Fruit fly (Drosophila melanogaster) whole organism, prepupa: ENCODE data around the gene Naa40.
A peak's percentile ranks its signal among the peaks of the same experiment; 100 is the strongest.

Experiments used
- Blimp-1 ChIP-seq: fragments of 200-800 bp; sonication (Bioruptor generic); optimal IDR thresholded peaks from 3 replicates; lab custom pipeline; 2017; ENCODE audit warnings: missing biosample characterization, missing genetic modification characterization, mild to moderate bottlenecking, moderate library complexity, missing genetic modification reagents
- CG10669 ChIP-seq: fragments of 200-800 bp; sonication (Bioruptor generic); optimal IDR thresholded peaks from 3 replicates; lab custom pipeline; 2018; ENCODE audit warnings: missing biosample characterization, mild to moderate bottlenecking, missing genetic modification characterization, moderate library complexity
- CG11294 ChIP-seq: fragments of 200-800 bp; sonication (Bioruptor generic); IDR thresholded peaks from 2 replicates; pipeline ENCODE4 v1.3.6; 2022; ENCODE audit warnings: missing biosample characterization, missing genetic modification characterization
- CG11902 ChIP-seq: fragments of 200-800 bp; sonication (Bioruptor generic); optimal IDR thresholded peaks from 3 replicates; lab custom pipeline; 2016; ENCODE audit warnings: missing biosample characterization, missing genetic modification characterization
- CG15336 ChIP-seq: fragments of 200-800 bp; sonication (Bioruptor generic); IDR thresholded peaks from 2 replicates; pipeline ENCODE4 v1.3.6; 2022; ENCODE audit warnings: missing biosample characterization, missing genetic modification characterization
- CG1621 ChIP-seq: fragments of 200-800 bp; sonication (Bioruptor generic); optimal IDR thresholded peaks from 3 replicates; lab custom pipeline; 2018; ENCODE audit warnings: missing biosample characterization, mild to moderate bottlenecking, missing genetic modification characterization
- CG16779 ChIP-seq: fragments of 200-800 bp; sonication (Bioruptor generic); optimal IDR thresholded peaks from 3 replicates; lab custom pipeline; 2017; ENCODE audit warnings: missing biosample characterization, mild to moderate bottlenecking, missing genetic modification characterization
- CG3032 ChIP-seq: fragments of 200-800 bp; optimal IDR thresholded peaks from 2 replicates; lab custom pipeline; 2019; ENCODE audit warnings: missing biosample characterization, mild to moderate bottlenecking, missing genetic modification characterization, moderate library complexity
- CG31627 ChIP-seq: fragments of 200-800 bp; sonication (Bioruptor generic); optimal IDR thresholded peaks from 3 replicates; lab custom pipeline; 2016; ENCODE audit warnings: missing biosample characterization, missing genetic modification characterization
- CG32006 ChIP-seq: fragments of 200-800 bp; sonication (Bioruptor generic); optimal IDR thresholded peaks from 3 replicates; lab custom pipeline; 2017; ENCODE audit warnings: missing biosample characterization, mild to moderate bottlenecking, missing genetic modification characterization
- CG34406 ChIP-seq: fragments of 200-800 bp; sonication (Bioruptor generic); optimal IDR thresholded peaks from 3 replicates; lab custom pipeline; 2016; ENCODE audit warnings: missing biosample characterization, missing genetic modification characterization
- CG3919 ChIP-seq: fragments of 200-800 bp; sonication (Bioruptor generic); optimal IDR thresholded peaks from 3 replicates; lab custom pipeline; 2016; ENCODE audit warnings: missing biosample characterization, missing genetic modification characterization
- CG4318 ChIP-seq: fragments of 200-800 bp; sonication (Bioruptor generic); optimal IDR thresholded peaks from 3 replicates; lab custom pipeline; 2017; ENCODE audit warnings: missing biosample characterization, mild to moderate bottlenecking, missing genetic modification characterization
- CG6163 ChIP-seq: fragments of 200-800 bp; sonication (Bioruptor generic); IDR thresholded peaks from 3 replicates; pipeline ENCODE4 v1.3.6; 2022; ENCODE audit warnings: missing biosample characterization, missing genetic modification characterization
- CG6792 ChIP-seq: fragments of 200-800 bp; sonication (Bioruptor generic); optimal IDR thresholded peaks from 3 replicates; lab custom pipeline; 2016; ENCODE audit warnings: missing biosample characterization, missing genetic modification characterization
- CG6808 ChIP-seq: fragments of 200-800 bp; sonication (Bioruptor generic); optimal IDR thresholded peaks from 3 replicates; lab custom pipeline; 2017; ENCODE audit warnings: missing biosample characterization, missing genetic modification characterization, mild to moderate bottlenecking, moderate library complexity, missing genetic modification reagents
- CG6854 ChIP-seq: fragments of 200-800 bp; sonication (Bioruptor generic); optimal IDR thresholded peaks from 2 replicates; lab custom pipeline; 2017; ENCODE audit warnings: missing biosample characterization, mild to moderate bottlenecking, missing genetic modification characterization
- CG7368 ChIP-seq: fragments of 200-800 bp; sonication (Bioruptor generic); optimal IDR thresholded peaks from 3 replicates; lab custom pipeline; 2016; ENCODE audit warnings: missing biosample characterization, missing genetic modification characterization
- CG8119 ChIP-seq: fragments of 200-800 bp; sonication (Bioruptor generic); IDR thresholded peaks from 3 replicates; pipeline ENCODE4 v1.3.6; 2022; ENCODE audit warnings: missing biosample characterization, missing genetic modification characterization
- CG8319 ChIP-seq: fragments of 200-800 bp; sonication (Bioruptor generic); optimal IDR thresholded peaks from 3 replicates; lab custom pipeline; 2016; ENCODE audit warnings: missing biosample characterization, missing genetic modification characterization
- CG8632 ChIP-seq: fragments of 200-800 bp; sonication (Bioruptor generic); optimal IDR thresholded peaks from 3 replicates; lab custom pipeline; 2016; ENCODE audit warnings: missing biosample characterization, missing genetic modification characterization
- CG9139 ChIP-seq: fragments of 200-800 bp; sonication (Bioruptor generic); optimal IDR thresholded peaks from 3 replicates; lab custom pipeline; 2017; ENCODE audit warnings: missing biosample characterization, mild to moderate bottlenecking, missing genetic modification characterization
- Eip78C ChIP-seq: fragments of 200-800 bp; sonication (Bioruptor generic); peaks from one replicate; lab custom pipeline; 2016; ENCODE audit warnings: missing biosample characterization, missing genetic modification characterization
- Ets21C ChIP-seq: fragments of 200-800 bp; sonication (Bioruptor generic); optimal IDR thresholded peaks from 3 replicates; lab custom pipeline; 2016; ENCODE audit warnings: missing biosample characterization, missing genetic modification characterization
- Ets96B ChIP-seq: fragments of 200-800 bp; optimal IDR thresholded peaks from 2 replicates; lab custom pipeline; 2019; ENCODE audit warnings: missing biosample characterization, mild to moderate bottlenecking, missing genetic modification characterization, moderate library complexity
- Hr38 ChIP-seq: sonication (Bioruptor generic); optimal IDR thresholded peaks from 2 replicates; lab custom pipeline; 2016; ENCODE audit warnings: missing biosample characterization, missing genetic modification characterization
- Hr39 ChIP-seq: fragments of 200-800 bp; sonication (Bioruptor generic); optimal IDR thresholded peaks from 2 replicates; lab custom pipeline; 2016; ENCODE audit warnings: missing biosample characterization, missing genetic modification characterization
- Hr4 ChIP-seq: fragments of 200-800 bp; sonication (Bioruptor generic); optimal IDR thresholded peaks from 3 replicates; lab custom pipeline; 2016; ENCODE audit warnings: missing biosample characterization, missing genetic modification characterization
- Lpt ChIP-seq: fragments of 200-800 bp; sonication (Bioruptor generic); optimal IDR thresholded peaks from 3 replicates; lab custom pipeline; 2016; ENCODE audit warnings: missing biosample characterization, missing genetic modification characterization
- Met ChIP-seq: fragments of 200-800 bp; sonication (Bioruptor generic); optimal IDR thresholded peaks from 3 replicates; lab custom pipeline; 2016; ENCODE audit warnings: missing biosample characterization, missing genetic modification characterization
- OdsH ChIP-seq: fragments of 200-800 bp; sonication (Bioruptor generic); optimal IDR thresholded peaks from 3 replicates; lab custom pipeline; 2016; ENCODE audit warnings: missing biosample characterization, missing genetic modification characterization
- Smox ChIP-seq: fragments of 200-800 bp; sonication (Bioruptor generic); optimal IDR thresholded peaks from 3 replicates; lab custom pipeline; 2016; ENCODE audit warnings: missing biosample characterization, missing genetic modification characterization
- Sox102F ChIP-seq: fragments of 200-800 bp; sonication (Bioruptor generic); optimal IDR thresholded peaks from 2 replicates; lab custom pipeline; 2016; ENCODE audit warnings: missing biosample characterization, mild to moderate bottlenecking, missing genetic modification characterization
- Sox14 ChIP-seq: fragments of 200-800 bp; sonication (Bioruptor generic); optimal IDR thresholded peaks from 3 replicates; lab custom pipeline; 2016; ENCODE audit warnings: missing biosample characterization, missing genetic modification characterization
- Sox15 ChIP-seq: fragments of 200-800 bp; sonication (Bioruptor generic); optimal IDR thresholded peaks from 3 replicates; lab custom pipeline; 2016; ENCODE audit warnings: missing biosample characterization, missing genetic modification characterization
- achi ChIP-seq: fragments of 200-800 bp; sonication (Bioruptor generic); optimal IDR thresholded peaks from 3 replicates; lab custom pipeline; 2016; ENCODE audit warnings: missing biosample characterization, missing genetic modification characterization
- acj6 ChIP-seq: fragments of 200-800 bp; sonication (Bioruptor generic); optimal IDR thresholded peaks from 3 replicates; lab custom pipeline; 2016; ENCODE audit warnings: missing biosample characterization, missing genetic modification characterization
- cyc ChIP-seq: fragments of 200-800 bp; sonication (Bioruptor generic); optimal IDR thresholded peaks from 3 replicates; lab custom pipeline; 2016; ENCODE audit warnings: missing biosample characterization, missing genetic modification characterization
- dsx ChIP-seq: fragments of 200-800 bp; optimal IDR thresholded peaks from 3 replicates; lab custom pipeline; 2019; ENCODE audit warnings: missing biosample characterization, mild to moderate bottlenecking, missing genetic modification characterization, moderate library complexity; ENCODE audit not compliant: poor library complexity, severe bottlenecking
- eg ChIP-seq: fragments of 200-800 bp; sonication (Bioruptor generic); IDR thresholded peaks from 3 replicates; pipeline ENCODE4 v1.3.6; 2022; ENCODE audit warnings: missing biosample characterization, missing genetic modification characterization
- esn ChIP-seq: fragments of 200-800 bp; sonication (Bioruptor generic); optimal IDR thresholded peaks from 2 replicates; lab custom pipeline; 2016; ENCODE audit warnings: missing biosample characterization, mild to moderate bottlenecking, missing genetic modification characterization, moderate library complexity
- fkh ChIP-seq: fragments of 200-800 bp; sonication (Bioruptor generic); optimal IDR thresholded peaks from 3 replicates; lab custom pipeline; 2017; ENCODE audit warnings: missing biosample characterization, mild to moderate bottlenecking, missing genetic modification characterization, moderate library complexity
- net ChIP-seq: fragments of 200-800 bp; sonication (Bioruptor generic); optimal IDR thresholded peaks from 3 replicates; lab custom pipeline; 2016; ENCODE audit warnings: missing biosample characterization, missing genetic modification characterization
- pdm3 ChIP-seq: fragments of 200-800 bp; sonication (Bioruptor generic); optimal IDR thresholded peaks from 3 replicates; lab custom pipeline; 2016; ENCODE audit warnings: missing biosample characterization, missing genetic modification characterization
- salr ChIP-seq, 2 experiments: fragments of 200-800 bp; sonication (Bioruptor generic); optimal IDR thresholded peaks; 3 replicates each; lab custom pipeline; 2016 to 2018; ENCODE audit warnings: missing biosample characterization in 2 of 2, missing genetic modification characterization in 2 of 2, mild to moderate bottlenecking in 1 of 2
- spab ChIP-seq: fragments of 200-800 bp; sonication (Bioruptor generic); optimal IDR thresholded peaks from 2 replicates; lab custom pipeline; 2017; ENCODE audit warnings: missing biosample characterization, mild to moderate bottlenecking, missing genetic modification characterization, missing genetic modification reagents
- ss ChIP-seq, 2 experiments: fragments of 200-800 bp; sonication (Bioruptor generic); optimal IDR thresholded peaks; 2 replicates in 1 of 2; 3 replicates in 1 of 2; lab custom pipeline; 2017 to 2018; ENCODE audit warnings: mild to moderate bottlenecking in 2 of 2, missing biosample characterization in 2 of 2, missing genetic modification characterization in 2 of 2, moderate library complexity in 1 of 2
- topi ChIP-seq: fragments of 200-800 bp; sonication (Bioruptor generic); optimal IDR thresholded peaks from 3 replicates; lab custom pipeline; 2016; ENCODE audit warnings: missing biosample characterization, missing genetic modification characterization
- vri ChIP-seq: fragments of 200-800 bp; sonication (Bioruptor generic); optimal IDR thresholded peaks from 3 replicates; lab custom pipeline; 2016; ENCODE audit warnings: missing biosample characterization, mild to moderate bottlenecking, missing genetic modification characterization

Gene Naa40

dm6 chr3R:29773833-29774324 is 49.1 kb upstream of the Naa40 start (continued):
- TF ChIP-seq Hr38 (GFP tag; lab: Kevin White, UChicago) (no peak), OdsH (GFP tag; lab: Kevin White, UChicago) (peak; percentile 87), Ets96B (peak; percentile 61), spab (GFP tag; lab: Kevin White, UChicago) (peak; percentile 66), CG6792 (GFP tag; lab: Kevin White, UChicago) (peak; percentile 73), CG7368 (GFP tag; lab: Kevin White, UChicago) (peak; percentile 64), CG6163 (peak; percentile 80), CG3032 (peak; percentile 73), CG9139 (GFP tag; lab: Kevin White, UChicago) (peak; percentile 59), Sox14 (GFP tag; lab: Kevin White, UChicago) (peak; percentile 83), topi (GFP tag; lab: Kevin White, UChicago) (peak; percentile 81), CG31627 (GFP tag; lab: Kevin White, UChicago) (peak; percentile 80)

- TF ChIP-seq net (no peak), CG8632 (no peak), CG8319 (GFP tag; lab: Kevin White, UChicago) (no peak), CG11902 (GFP tag; lab: Kevin White, UChicago) (no peak), CG15336 (peak; percentile 63), CG16779 (tag; lab: Kevin White, UChicago) (no peak), esn (GFP tag; lab: Kevin White, UChicago) (no peak), achi (GFP tag; lab: Kevin White, UChicago) (no peak), CG34406 (no peak), CG3032 (peak; percentile 28), Hr39 (no peak), CG8119 (GFP tag; lab: Robert Waterston, UW) (peak; percentile 65), spab (GFP tag; lab: Kevin White, UChicago) (no peak), acj6 (GFP tag; lab: Kevin White, UChicago) (no peak), CG6163 (peak; percentile 77), CG32006 (GFP tag; lab: Kevin White, UChicago) (no peak), salr (GFP tag; optimal IDR thresholded peaks at IDR 0.05; lab: Kevin White, UChicago) (no peak), CG6808 (GFP tag; lab: Kevin White, UChicago) (peak; percentile 30), fkh (GFP tag; lab: Kevin White, UChicago) (peak; percentile 83), Sox102F (no peak), CG10669 (GFP tag; lab: Kevin White, UChicago) (no peak), CG11294 (GFP tag; lab: Robert Waterston, UW) (peak; percentile 38; the same call in 1 of the 2 replicates), Hr4 (GFP tag; lab: Kevin White, UChicago) (no peak), Smox (no peak), OdsH (GFP tag; lab: Kevin White, UChicago) (no peak), CG3919 (peak; percentile 6), Blimp-1 (peak; percentile 76), CG4318 (no peak), Lpt (peak; percentile 56), cyc (no peak), pdm3 (GFP tag; lab: Kevin White, UChicago) (no peak), Eip78C (GFP tag; lab: Kevin White, UChicago) (no peak), CG1621 (peak; percentile 24), Sox15 (no peak), Hr38 (GFP tag; lab: Kevin White, UChicago) (no peak), dsx (GFP tag; lab: Kevin White, UChicago) (peak; percentile 13), CG6854 (GFP tag; lab: Kevin White, UChicago) (peak; percentile 70), Met (GFP tag; lab: Kevin White, UChicago) (no peak), eg (GFP tag; lab: Robert Waterston, UW) (peak; percentile 53; the same call in 1 of the 3 replicates), vri (GFP tag; lab: Kevin White, UChicago) (peak; percentile 67), ss (GFP tag; optimal IDR thresholded peaks at IDR 0.05; lab: Kevin White, UChicago) (peak; percentile 53 to 76), Ets21C (GFP tag; lab: Kevin White, UChicago) (no peak)
Observed at dm6 chr3R:29772795-29773331, 48.1 kb upstream of the Naa40 start.
